Fruit fly (Drosophila melanogaster) whole organism, embryonic: ENCODE results near the gene AP-2alpha.
A peak's percentile ranks its signal among the peaks of the same experiment; 100 is the strongest.

Experiments
- Antp ChIP-seq: fragments of 200-800 bp; sonication (Bioruptor generic); optimal IDR thresholded peaks from 3 replicates; lab custom pipeline; 2016; ENCODE audit warnings: missing biosample characterization, missing genetic modification characterization
- B-H2 ChIP-seq: fragments of 200-800 bp; sonication (Bioruptor generic); optimal IDR thresholded peaks from 2 replicates; lab custom pipeline; 2018; ENCODE audit warnings: missing biosample characterization, mild to moderate bottlenecking, missing genetic modification characterization
- BEAF-32 ChIP-seq: fragments of 200-800 bp; sonication (Bioruptor generic); optimal IDR thresholded peaks from 3 replicates; lab custom pipeline; 2017; ENCODE audit warnings: missing biosample characterization, missing genetic modification characterization, mild to moderate bottlenecking, moderate library complexity, missing genetic modification reagents
- CG10462 ChIP-seq: fragments of 200-800 bp; sonication (Bioruptor generic); optimal IDR thresholded peaks from 2 replicates; lab custom pipeline; 2016; ENCODE audit warnings: missing biosample characterization, missing genetic modification characterization
- CG10543 ChIP-seq: fragments of 200-800 bp; sonication (Bioruptor generic); optimal IDR thresholded peaks from 3 replicates; lab custom pipeline; 2017; ENCODE audit warnings: missing biosample characterization, mild to moderate bottlenecking, missing genetic modification characterization, moderate library complexity
- CG10565 ChIP-seq: fragments of 200-800 bp; sonication (Bioruptor generic); optimal IDR thresholded peaks from 3 replicates; lab custom pipeline; 2016; ENCODE audit warnings: missing biosample characterization, mild to moderate bottlenecking, missing genetic modification characterization
- CG11456 ChIP-seq: fragments of 200-800 bp; sonication (Bioruptor generic); IDR thresholded peaks from 3 replicates; pipeline ENCODE4 v1.3.6; 2022; ENCODE audit warnings: missing biosample characterization, missing genetic modification characterization
- CG12744 ChIP-seq: fragments of 200-800 bp; sonication (Bioruptor generic); optimal IDR thresholded peaks from 2 replicates; lab custom pipeline; 2016; ENCODE audit warnings: missing biosample characterization, missing genetic modification characterization
- CG13624 ChIP-seq: fragments of 200-800 bp; sonication (Bioruptor generic); optimal IDR thresholded peaks from 2 replicates; lab custom pipeline; 2016; ENCODE audit warnings: missing biosample characterization, missing genetic modification characterization
- CG14860 ChIP-seq: fragments of 200-800 bp; sonication (Bioruptor generic); IDR thresholded peaks from 3 replicates; pipeline ENCODE4 v1.3.6; 2022; ENCODE audit warnings: missing biosample characterization, missing genetic modification characterization; ENCODE audit not compliant: partially characterized antibody
- CG1647 ChIP-seq: fragments of 200-800 bp; sonication (Bioruptor generic); optimal IDR thresholded peaks from 3 replicates; lab custom pipeline; 2016; ENCODE audit warnings: missing biosample characterization, missing genetic modification characterization
- CG17359 ChIP-seq: fragments of 200-800 bp; sonication (Bioruptor generic); optimal IDR thresholded peaks from 3 replicates; lab custom pipeline; 2018; ENCODE audit warnings: missing biosample characterization, mild to moderate bottlenecking, missing genetic modification characterization, moderate library complexity
- CG17612 ChIP-seq: fragments of 200-800 bp; sonication (Bioruptor generic); IDR thresholded peaks from 2 replicates; pipeline ENCODE4 v1.3.6; 2022; ENCODE audit warnings: missing biosample characterization, missing genetic modification characterization
- CG2116 ChIP-seq: fragments of 200-800 bp; sonication (Bioruptor generic); optimal IDR thresholded peaks from 3 replicates; lab custom pipeline; 2018; ENCODE audit warnings: missing biosample characterization, mild to moderate bottlenecking, missing genetic modification characterization
- CG31224 ChIP-seq: fragments of 200-800 bp; sonication (Bioruptor generic); IDR thresholded peaks from 2 replicates; pipeline ENCODE4 v1.3.6; 2022; ENCODE audit warnings: missing biosample characterization, missing genetic modification characterization
- CG4282 ChIP-seq: fragments of 200-800 bp; sonication (Bioruptor generic); optimal IDR thresholded peaks from 2 replicates; lab custom pipeline; 2016; ENCODE audit warnings: missing biosample characterization, missing genetic modification characterization
- CG43689 ChIP-seq: fragments of 200-800 bp; sonication (Bioruptor generic); IDR thresholded peaks from 2 replicates; pipeline ENCODE4 v1.3.6; 2022; ENCODE audit warnings: missing biosample characterization, missing genetic modification characterization
- CG4730 ChIP-seq: fragments of 200-800 bp; sonication (Bioruptor generic); IDR thresholded peaks from 2 replicates; pipeline ENCODE4 v1.3.6; 2022; ENCODE audit warnings: missing biosample characterization, missing genetic modification characterization
- CG4820 ChIP-seq: fragments of 200-800 bp; sonication (Bioruptor generic); optimal IDR thresholded peaks from 3 replicates; lab custom pipeline; 2016; ENCODE audit warnings: missing biosample characterization, missing genetic modification characterization
- CG6175 ChIP-seq: fragments of 200-800 bp; sonication (Bioruptor generic); IDR thresholded peaks from 3 replicates; pipeline ENCODE4 v1.3.6; 2022; ENCODE audit warnings: missing biosample characterization, missing genetic modification characterization
- CG7372 ChIP-seq: fragments of 200-800 bp; sonication (Bioruptor generic); IDR thresholded peaks from 2 replicates; pipeline ENCODE4 v1.3.6; 2022; ENCODE audit warnings: missing biosample characterization, missing genetic modification characterization
- CG8765 ChIP-seq: fragments of 200-800 bp; sonication (Bioruptor generic); IDR thresholded peaks from 2 replicates; pipeline ENCODE4 v1.3.6; 2022; ENCODE audit warnings: missing biosample characterization, missing genetic modification characterization
- CG9215 ChIP-seq: fragments of 200-800 bp; sonication (Bioruptor generic); IDR thresholded peaks from 2 replicates; pipeline ENCODE4 v1.3.6; 2022; ENCODE audit warnings: missing biosample characterization, missing genetic modification characterization
- D ChIP-seq, 2 experiments: fragments of 200-800 bp in 1 of 2; fragments of >200 bp in 1 of 2; sonication (Bioruptor generic) in 1 of 2; optimal IDR thresholded peaks; 2 replicates in 1 of 2; 3 replicates in 1 of 2; lab custom pipeline; 2017; ENCODE audit warnings: mild to moderate bottlenecking in 1 of 2, missing biosample characterization in 1 of 2, missing genetic modification characterization in 1 of 2, missing genetic modification reagents in 1 of 2
- Dfd ChIP-seq, 2 experiments: fragments of >200 bp; optimal IDR thresholded peaks; 2 replicates each; lab custom pipeline; 2017; ENCODE audit warnings: missing biosample characterization in 2 of 2, missing genetic modification characterization in 2 of 2
- Elba2 ChIP-seq: fragments of 200-800 bp; sonication (Bioruptor generic); optimal IDR thresholded peaks from 3 replicates; lab custom pipeline; 2016; ENCODE audit warnings: missing biosample characterization, missing genetic modification characterization
- Fer1 ChIP-seq: fragments of 200-800 bp; sonication (Bioruptor generic); optimal IDR thresholded peaks from 2 replicates; lab custom pipeline; 2017; ENCODE audit warnings: missing biosample characterization, mild to moderate bottlenecking, missing genetic modification characterization
- Gsc ChIP-seq: fragments of 200-800 bp; sonication (Bioruptor generic); IDR thresholded peaks from 2 replicates; pipeline ENCODE4 v1.3.6; 2022; ENCODE audit warnings: missing biosample characterization, missing genetic modification characterization
- Hr39 ChIP-seq: fragments of >200 bp; optimal IDR thresholded peaks from 2 replicates; lab custom pipeline; 2017
- Lhr ChIP-seq: fragments of 200-800 bp; sonication (Bioruptor generic); optimal IDR thresholded peaks from 3 replicates; lab custom pipeline; 2017; ENCODE audit warnings: mild to moderate bottlenecking, missing biosample characterization, missing genetic modification reagents, missing genetic modification characterization
- Mes4 ChIP-seq: fragments of 200-800 bp; sonication (Bioruptor generic); optimal IDR thresholded peaks from 2 replicates; lab custom pipeline; 2016; ENCODE audit warnings: missing biosample characterization, missing genetic modification characterization
- Nf-YA ChIP-seq: fragments of 200-800 bp; sonication (Bioruptor generic); IDR thresholded peaks from 2 replicates; pipeline ENCODE4 v1.3.6; 2022; ENCODE audit warnings: missing biosample characterization, missing genetic modification characterization
- Scr ChIP-seq: fragments of 200-800 bp; sonication (Bioruptor generic); IDR thresholded peaks from 2 replicates; pipeline ENCODE4 v1.3.6; 2022; ENCODE audit warnings: missing biosample characterization, missing genetic modification characterization; ENCODE audit not compliant: partially characterized antibody
- Six4 ChIP-seq: fragments of 200-800 bp; sonication (Bioruptor generic); optimal IDR thresholded peaks from 2 replicates; lab custom pipeline; 2016; ENCODE audit warnings: missing biosample characterization, missing genetic modification characterization
- Sry-β ChIP-seq: fragments of 200-800 bp; sonication (Bioruptor generic); optimal IDR thresholded peaks from 2 replicates; lab custom pipeline; 2018; ENCODE audit warnings: missing biosample characterization, mild to moderate bottlenecking, missing genetic modification characterization, moderate library complexity
- Sry-δ ChIP-seq: fragments of 200-800 bp; sonication (Bioruptor generic); optimal IDR thresholded peaks from 2 replicates; lab custom pipeline; 2016; ENCODE audit warnings: missing biosample characterization, missing genetic modification characterization
- ash1 ChIP-seq: fragments of 200-800 bp; sonication (Bioruptor generic); optimal IDR thresholded peaks from 2 replicates; lab custom pipeline; 2018; ENCODE audit warnings: missing biosample characterization, mild to moderate bottlenecking, missing genetic modification characterization
- br ChIP-seq: fragments of >200 bp; optimal IDR thresholded peaks from 2 replicates; lab custom pipeline; 2017
- btn ChIP-seq: fragments of 200-800 bp; sonication (Bioruptor generic); optimal IDR thresholded peaks from 2 replicates; lab custom pipeline; 2016; ENCODE audit warnings: missing biosample characterization, missing genetic modification characterization
- dpn ChIP-seq, 2 experiments: fragments of 200-800 bp; sonication (Bioruptor generic); optimal IDR thresholded peaks; 3 replicates each; lab custom pipeline; 2016; ENCODE audit warnings: missing biosample characterization in 2 of 2, missing genetic modification characterization in 2 of 2
- en ChIP-seq: fragments of 200-800 bp; sonication (Bioruptor generic); optimal IDR thresholded peaks from 2 replicates; lab custom pipeline; 2016; ENCODE audit warnings: missing biosample characterization, missing genetic modification characterization
- insv ChIP-seq, 2 experiments: fragments of 200-800 bp; sonication (Bioruptor generic); optimal IDR thresholded peaks; 3 replicates each; lab custom pipeline; 2016 to 2018; ENCODE audit warnings: missing biosample characterization in 2 of 2, missing genetic modification characterization in 2 of 2
- org-1 ChIP-seq: fragments of 200-800 bp; sonication (Bioruptor generic); optimal IDR thresholded peaks from 2 replicates; lab custom pipeline; 2017; ENCODE audit warnings: missing biosample characterization, missing genetic modification characterization
- prd ChIP-seq, 3 experiments: fragments of >200 bp in 2 of 3; fragments of 200-800 bp in 1 of 3; sonication (Bioruptor generic) in 1 of 3; optimal IDR thresholded peaks in 2 of 3; IDR thresholded peaks in 1 of 3; 2 replicates in 2 of 3; 3 replicates in 1 of 3; pipeline versions ENCODE4 v1.3.6 to Lab custom; 2017 to 2022; ENCODE audit warnings: missing biosample characterization in 1 of 3, missing genetic modification characterization in 1 of 3
- seq ChIP-seq: fragments of 200-800 bp; sonication (Bioruptor generic); IDR thresholded peaks from 2 replicates; pipeline ENCODE4 v1.3.6; 2022; ENCODE audit warnings: missing biosample characterization, missing genetic modification characterization
- ttk ChIP-seq: fragments of 200-800 bp; sonication (Bioruptor generic); IDR thresholded peaks from 2 replicates; pipeline ENCODE4 v2.1.2; 2022; ENCODE audit warnings: missing biosample characterization, missing genetic modification characterization
- zen ChIP-seq: fragments of 200-800 bp; sonication (Bioruptor generic); optimal IDR thresholded peaks from 3 replicates; lab custom pipeline; 2018; ENCODE audit warnings: missing biosample characterization, mild to moderate bottlenecking, missing genetic modification characterization, moderate library complexity
- zf30C ChIP-seq: fragments of 200-800 bp; sonication (Bioruptor generic); optimal IDR thresholded peaks from 3 replicates; lab custom pipeline; 2018; ENCODE audit warnings: missing biosample characterization, mild to moderate bottlenecking, missing genetic modification characterization
- zfh1 ChIP-seq: fragments of 200-800 bp; sonication (Bioruptor generic); IDR thresholded peaks from 3 replicates; pipeline ENCODE4 v1.3.6; 2022; ENCODE audit warnings: missing biosample characterization, missing genetic modification characterization

The AP-2alpha gene

DNA sequence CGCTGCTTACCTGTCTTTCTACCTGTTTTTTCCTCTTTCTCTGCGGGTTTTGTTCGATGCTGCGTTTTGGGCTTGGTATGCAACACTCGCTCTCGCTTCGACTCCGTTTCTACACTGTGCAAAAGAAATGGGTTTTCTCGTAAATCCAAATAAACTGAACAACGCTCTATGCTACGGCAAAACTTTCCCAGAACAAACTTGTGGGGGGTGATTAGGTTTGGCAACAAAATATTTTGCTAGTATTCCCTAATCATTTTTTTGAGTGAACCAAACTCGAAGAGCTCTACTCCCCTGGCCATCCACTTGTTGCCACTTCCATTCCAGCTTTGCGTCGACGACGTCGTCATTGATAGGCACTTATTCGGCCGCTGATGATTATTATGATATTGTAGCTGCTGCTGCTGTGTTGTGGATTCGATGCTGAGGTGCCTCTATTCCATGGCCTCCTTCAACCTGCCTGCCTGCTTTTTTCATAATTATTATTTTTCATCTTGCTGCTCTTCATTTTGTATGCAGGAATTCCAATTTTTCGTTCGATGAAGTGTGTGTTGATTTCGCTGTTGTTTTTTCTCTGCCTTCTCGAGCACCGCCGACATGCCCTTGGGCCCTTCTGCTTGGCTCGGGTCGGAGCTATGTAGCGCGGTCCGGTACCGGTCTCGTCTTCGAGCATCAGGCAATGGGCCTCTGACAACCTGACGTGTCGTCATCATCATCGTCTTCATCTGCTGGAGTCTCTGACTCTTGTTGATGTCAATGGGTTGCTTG is 27.5 kb upstream of the AP-2alpha start (continued):
- TF ChIP-seq CG17612 (GFP tag; lab: Robert Waterston, UW) (0 out of 2 replicates have a peak, but pooled peaks have one; percentile 23), CG10543 (peak; percentile 69), CG7372 (GFP tag; lab: Robert Waterston, UW) (peak; percentile 42; the same call in 1 of the 2 replicates), D (optimal IDR thresholded peaks at IDR 0.05; lab: Kevin White, UChicago) (no peak), D (GFP tag; optimal IDR thresholded peaks at IDR 0.05; lab: Kevin White, UChicago) (peak; percentile 82), btn (GFP tag; lab: Kevin White, UChicago) (peak; percentile 81), br (no peak), CG10462 (GFP tag; lab: Kevin White, UChicago) (peak; percentile 71), org-1 (GFP tag; lab: Kevin White, UChicago) (peak; percentile 70), en (peak; percentile 61), BEAF-32 (no peak), Scr (GFP tag; lab: Robert Waterston, UW) (no peak), CG1647 (peak; percentile 43), CG4730 (peak; percentile 58), Fer1 (GFP tag; lab: Kevin White, UChicago) (no peak), Six4 (GFP tag; lab: Kevin White, UChicago) (peak; percentile 78), Elba2 (GFP tag; lab: Kevin White, UChicago) (peak; percentile 13), Nf-YA (GFP tag; lab: Robert Waterston, UW) (peak; percentile 71), CG14860 (GFP tag; lab: Robert Waterston, UW) (no peak), CG11456 (0 out of 3 replicates have a peak, but pooled peaks have one; percentile 56), ash1 (no peak), ttk (peak; percentile 87), CG4282 (GFP tag; lab: Kevin White, UChicago) (peak; percentile 50), CG9215 (GFP tag; lab: Robert Waterston, UW) (peak; percentile 27; the same call in 1 of the 2 replicates), CG6175 (GFP tag; lab: Robert Waterston, UW) (peak; percentile 11; the same call in 1 of the 3 replicates), Dfd (GFP tag; optimal IDR thresholded peaks at IDR 0.05; lab: Kevin White, UChicago) (no peak), CG17359 (peak; percentile 92), insv (GFP tag; optimal IDR thresholded peaks at IDR 0.05; lab: Kevin White, UChicago) (no peak), zf30C (GFP tag; lab: Kevin White, UChicago) (peak; percentile 89), Mes4 (GFP tag; lab: Kevin White, UChicago) (peak; percentile 80), zfh1 (GFP tag; lab: Robert Waterston, UW) (peak; percentile 94), Gsc (GFP tag; lab: Robert Waterston, UW) (peak; percentile 82), CG12744 (GFP tag; lab: Kevin White, UChicago) (peak; percentile 36), CG10565 (peak; percentile 25), zen (tag; lab: Kevin White, UChicago) (peak; percentile 82), dpn (GFP tag; optimal IDR thresholded peaks at IDR 0.05; lab: Kevin White, UChicago) (peak; percentile 74 to 84), prd (optimal IDR thresholded peaks at IDR 0.05; lab: Kevin White, UChicago) (no peak), prd (GFP tag; IDR thresholded peaks at IDR 0.05; lab: Robert Waterston, UW) (peak; percentile 92), CG13624 (no peak), CG4820 (peak; percentile 74), CG43689 (peak; percentile 28; the same call in 1 of the 2 replicates), CG2116 (GFP tag; lab: Kevin White, UChicago) (peak; percentile 44), Sry-β (peak; percentile 31), Lhr (no peak), B-H2 (GFP tag; lab: Kevin White, UChicago) (no peak), CG31224 (GFP tag; lab: Robert Waterston, UW) (peak; percentile 46; the same call in 1 of the 2 replicates), Sry-δ (GFP tag; lab: Kevin White, UChicago) (peak; percentile 12), CG8765 (GFP tag; lab: Robert Waterston, UW) (peak; percentile 84), seq (GFP tag; lab: Robert Waterston, UW) (peak; percentile 74), Antp (GFP tag; lab: Kevin White, UChicago) (peak; percentile 89), Hr39 (lab: Kevin White, UChicago) (no peak)
